Fruit fly (Drosophila melanogaster): ENCODE measurements around the gene klu.

Gene klu

DNA sequence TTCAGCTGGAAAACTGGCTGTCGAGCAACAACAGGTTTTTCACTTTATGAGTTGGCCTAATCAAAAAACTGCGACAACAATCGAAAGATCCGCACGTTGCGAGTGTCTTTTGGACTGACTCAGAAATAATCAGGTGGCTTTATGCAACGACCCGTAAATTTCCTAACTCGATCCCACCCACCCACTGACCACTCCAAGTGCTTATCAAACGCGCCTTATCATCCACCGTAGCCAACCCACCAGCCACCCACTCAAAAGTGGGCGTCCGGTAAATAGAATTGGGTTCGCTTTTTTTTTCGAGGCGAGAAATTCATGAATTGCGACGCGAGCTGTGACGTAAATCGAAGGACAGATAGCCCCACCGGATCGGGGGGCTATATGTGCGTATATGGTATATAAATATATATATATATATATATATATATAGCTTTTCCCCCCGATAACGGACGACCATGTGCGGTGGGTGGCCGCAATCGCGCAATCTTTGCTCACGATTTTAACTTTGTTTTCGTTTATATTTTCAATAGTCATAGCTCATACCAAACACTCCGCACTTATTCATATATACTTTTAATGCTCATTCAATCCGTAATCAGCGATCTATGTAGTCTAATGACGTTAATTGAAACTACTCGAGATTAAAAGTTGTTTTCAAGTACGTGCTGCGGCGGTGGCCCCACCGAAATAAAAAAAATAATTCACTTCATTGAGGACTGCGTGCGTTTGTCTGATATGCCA is 4.1 kb downstream of the klu start:
- TF ChIP-seq CG10348 (GFP tag; IDR thresholded peaks at IDR 0.05) (no peak), CG13204 (GFP tag; optimal IDR thresholded peaks at IDR 0.05) (no peak), CG9948 (tag; optimal IDR thresholded peaks at IDR 0.05) (no peak), gl (tag; optimal IDR thresholded peaks at IDR 0.05) (no peak), CG32121 (GFP tag; IDR thresholded peaks at IDR 0.05) (no peak), D1 (tag; optimal IDR thresholded peaks at IDR 0.05) (no peak), CG8159 (tag; optimal IDR thresholded peaks at IDR 0.05) (no peak), Ets98B (GFP tag; IDR thresholded peaks at IDR 0.05) (no peak), CG17806 (tag; optimal IDR thresholded peaks at IDR 0.05) (no peak), CG15710 (tag; optimal IDR thresholded peaks at IDR 0.05) (no peak), Pif1B (GFP tag; optimal IDR thresholded peaks at IDR 0.05) (no peak), EcR (GFP tag; optimal IDR thresholded peaks at IDR 0.05) (no peak), CG12605 (GFP tag; IDR thresholded peaks at IDR 0.05) (no peak), CG14655 (GFP tag; optimal IDR thresholded peaks at IDR 0.05) (no peak), CG8301 (tag; optimal IDR thresholded peaks at IDR 0.05) (no peak), Snoo (tag; optimal IDR thresholded peaks at IDR 0.05) (no peak), fd96Ca (GFP tag; IDR thresholded peaks at IDR 0.05) (no peak), rn (GFP tag; IDR thresholded peaks at IDR 0.05) (no peak)

DNA sequence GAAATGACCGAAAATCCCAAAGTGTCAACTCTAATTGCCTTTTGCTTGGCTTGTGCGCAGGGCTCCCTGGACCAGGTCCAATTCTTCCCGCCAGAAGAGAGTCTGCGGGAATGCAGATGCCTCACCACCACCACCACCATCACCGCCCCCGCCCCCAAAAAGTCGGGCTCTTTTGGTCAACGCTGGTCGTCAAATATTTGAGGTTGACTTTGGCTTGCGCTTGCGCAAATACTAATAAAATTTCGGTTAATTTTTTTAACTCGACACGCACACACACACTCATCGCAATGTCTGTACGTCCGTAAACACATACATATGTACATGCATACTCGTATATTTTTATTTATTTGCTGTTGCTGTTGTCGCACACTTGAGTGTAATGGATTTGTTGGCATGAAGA is 5.0 kb downstream of the klu start:
- no peak for TF ChIP-seq Pif1A (GFP tag; optimal IDR thresholded peaks at IDR 0.05)
- no peak for TF ChIP-seq Ets98B (GFP tag; IDR thresholded peaks at IDR 0.05)
- no peak for TF ChIP-seq CG9948 (tag; optimal IDR thresholded peaks at IDR 0.05)
- no peak for TF ChIP-seq CG34367 (tag; optimal IDR thresholded peaks at IDR 0.05)
- TF ChIP-seq CG10348 (GFP tag; IDR thresholded peaks at IDR 0.05) = no peak
- no peak for TF ChIP-seq CG13204 (GFP tag; optimal IDR thresholded peaks at IDR 0.05)
- no peak for TF ChIP-seq fd96Ca (GFP tag; IDR thresholded peaks at IDR 0.05)
- TF ChIP-seq CG8301 (tag; optimal IDR thresholded peaks at IDR 0.05) = no peak
- no peak for TF ChIP-seq gl (tag; optimal IDR thresholded peaks at IDR 0.05)
- TF ChIP-seq Snoo (tag; optimal IDR thresholded peaks at IDR 0.05) = no peak
- no peak for TF ChIP-seq CG32121 (GFP tag; IDR thresholded peaks at IDR 0.05)

DNA sequence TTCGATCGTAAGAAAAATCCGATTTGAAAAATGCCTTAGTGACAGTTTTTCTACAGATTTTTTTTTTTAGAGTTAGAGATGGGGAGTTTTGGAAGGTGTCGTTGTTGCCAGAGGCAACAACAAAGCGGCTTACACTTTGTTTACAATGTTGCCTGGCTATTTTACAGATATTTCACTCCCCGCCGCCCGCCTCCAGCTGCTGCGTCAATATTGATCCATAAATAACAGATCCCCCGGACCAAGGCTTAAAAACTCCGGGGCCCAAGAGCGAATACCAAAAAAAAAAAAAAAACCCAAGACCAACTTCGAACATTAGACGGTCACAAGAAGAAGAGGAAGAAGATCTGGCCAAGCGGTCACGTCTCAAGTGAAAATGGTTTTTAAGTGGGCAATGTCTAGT is 6.1 kb downstream of the klu start:
- TF ChIP-seq fd96Ca (GFP tag; IDR thresholded peaks at IDR 0.05) (no peak), CG4496 (GFP tag; IDR thresholded peaks at IDR 0.05) (no peak)

DNA sequence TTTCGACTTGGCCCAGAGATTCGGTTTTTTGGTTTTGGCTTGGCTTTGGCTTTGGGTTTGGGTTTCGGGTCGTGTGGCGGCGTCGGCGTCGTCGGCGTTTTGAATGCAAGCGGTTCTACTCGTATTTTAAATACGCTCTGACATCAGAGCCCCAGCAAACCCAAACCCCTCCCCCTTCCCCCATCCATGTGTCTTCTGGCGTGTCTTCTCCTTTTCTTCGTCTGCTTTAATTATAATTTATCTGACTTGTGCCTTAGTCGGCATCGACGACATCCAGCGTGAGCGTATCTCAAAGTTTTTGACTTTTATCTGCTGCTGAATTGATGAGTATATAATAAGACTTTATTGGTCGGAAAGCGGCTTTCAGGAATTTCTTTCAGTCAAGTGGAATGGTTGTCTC is 7.3 kb downstream of the klu start:
- TF ChIP-seq Snoo (tag; optimal IDR thresholded peaks at IDR 0.05) = no peak
- TF ChIP-seq CG32121 (GFP tag; IDR thresholded peaks at IDR 0.05) = no peak
- no peak for TF ChIP-seq CG17806 (tag; optimal IDR thresholded peaks at IDR 0.05)
- no peak for TF ChIP-seq Pif1B (GFP tag; optimal IDR thresholded peaks at IDR 0.05)
- no peak for TF ChIP-seq CG14655 (GFP tag; optimal IDR thresholded peaks at IDR 0.05)
- no peak for TF ChIP-seq CG10348 (GFP tag; IDR thresholded peaks at IDR 0.05)
- no peak for TF ChIP-seq CG12605 (GFP tag; IDR thresholded peaks at IDR 0.05)
- no peak for TF ChIP-seq CG9948 (tag; optimal IDR thresholded peaks at IDR 0.05)
- no peak for TF ChIP-seq CG8301 (tag; optimal IDR thresholded peaks at IDR 0.05)
- no peak for TF ChIP-seq fd96Ca (GFP tag; IDR thresholded peaks at IDR 0.05)
- no peak for TF ChIP-seq CG15710 (tag; optimal IDR thresholded peaks at IDR 0.05)
- TF ChIP-seq D1 (tag; optimal IDR thresholded peaks at IDR 0.05) = no peak

DNA sequence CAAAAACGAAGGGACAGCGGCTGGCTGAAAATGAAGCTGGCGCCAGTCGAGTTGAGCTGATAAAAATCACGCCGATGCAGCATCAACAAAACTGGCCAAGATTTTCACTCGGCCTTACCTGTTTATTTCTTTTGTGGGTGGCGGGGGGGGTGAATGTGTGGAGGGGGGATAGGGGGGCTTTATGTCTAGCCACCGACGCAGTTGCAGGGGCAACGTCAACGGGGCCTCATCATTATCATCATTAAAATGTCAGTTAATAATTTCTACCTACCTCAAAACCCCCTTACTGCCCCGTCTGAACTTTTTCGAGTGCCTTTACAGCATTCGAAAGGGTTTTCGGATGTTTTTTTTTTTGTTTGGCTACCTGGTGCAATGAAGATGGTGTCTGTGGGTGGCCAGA is 9.4 kb downstream of the klu start:
- no peak for TF ChIP-seq Snoo (tag; optimal IDR thresholded peaks at IDR 0.05)
- no peak for TF ChIP-seq CG12605 (GFP tag; IDR thresholded peaks at IDR 0.05)
- no peak for TF ChIP-seq CG9948 (tag; optimal IDR thresholded peaks at IDR 0.05)
- TF ChIP-seq gl (tag; optimal IDR thresholded peaks at IDR 0.05) = no peak
- no peak for TF ChIP-seq Ets98B (GFP tag; IDR thresholded peaks at IDR 0.05)
- no peak for TF ChIP-seq CG13204 (GFP tag; optimal IDR thresholded peaks at IDR 0.05)
- TF ChIP-seq CG4496 (GFP tag; IDR thresholded peaks at IDR 0.05) = no peak
- TF ChIP-seq CG14655 (GFP tag; optimal IDR thresholded peaks at IDR 0.05) = no peak
- no peak for TF ChIP-seq Pif1A (GFP tag; optimal IDR thresholded peaks at IDR 0.05)
- TF ChIP-seq CG34367 (tag; optimal IDR thresholded peaks at IDR 0.05) = no peak
- no peak for TF ChIP-seq CG32121 (GFP tag; IDR thresholded peaks at IDR 0.05)
- TF ChIP-seq CG10348 (GFP tag; IDR thresholded peaks at IDR 0.05) = no peak
- no peak for TF ChIP-seq D1 (tag; optimal IDR thresholded peaks at IDR 0.05)
- TF ChIP-seq CG8159 (tag; optimal IDR thresholded peaks at IDR 0.05) = no peak
- no peak for TF ChIP-seq CG8301 (tag; optimal IDR thresholded peaks at IDR 0.05)
- no peak for TF ChIP-seq rn (GFP tag; IDR thresholded peaks at IDR 0.05)
- no peak for TF ChIP-seq Pif1B (GFP tag; optimal IDR thresholded peaks at IDR 0.05)
- no peak for TF ChIP-seq fd96Ca (GFP tag; IDR thresholded peaks at IDR 0.05)
- no peak for TF ChIP-seq CG17806 (tag; optimal IDR thresholded peaks at IDR 0.05)
- TF ChIP-seq EcR (GFP tag; optimal IDR thresholded peaks at IDR 0.05) = no peak

DNA sequence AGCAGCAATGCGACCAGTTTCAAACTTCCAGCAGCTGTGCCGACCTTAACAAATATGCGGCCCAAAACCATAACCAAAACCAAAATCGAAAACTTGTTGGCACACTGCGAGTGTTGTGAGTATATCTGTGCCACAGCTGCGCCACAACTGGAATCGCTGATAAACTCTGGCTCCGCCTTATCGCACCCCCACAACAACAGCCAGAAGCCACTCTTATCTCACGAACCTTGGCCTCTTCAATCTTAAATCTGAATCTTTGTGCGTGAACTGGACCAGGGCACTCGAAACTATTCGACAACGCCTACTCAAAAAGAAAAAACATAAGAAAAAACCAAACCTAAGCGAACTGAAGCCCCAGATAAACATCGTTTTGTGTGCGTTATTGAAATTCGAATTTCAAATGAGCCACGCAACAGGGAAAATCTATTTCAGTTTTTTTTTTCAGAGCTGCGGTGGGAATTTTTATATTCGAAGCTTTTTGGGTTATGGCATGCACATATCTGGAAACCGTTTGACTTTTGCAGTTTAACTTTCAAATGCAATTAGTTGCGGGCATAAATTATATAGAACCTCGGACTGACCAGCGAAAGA is 11.7 kb downstream of the klu start:
- TF ChIP-seq CG32121 (GFP tag; IDR thresholded peaks at IDR 0.05) = no peak
- no peak for TF ChIP-seq CG8301 (tag; optimal IDR thresholded peaks at IDR 0.05)
- no peak for TF ChIP-seq CG8159 (tag; optimal IDR thresholded peaks at IDR 0.05)
- no peak for TF ChIP-seq CG34367 (tag; optimal IDR thresholded peaks at IDR 0.05)
- no peak for TF ChIP-seq CG10348 (GFP tag; IDR thresholded peaks at IDR 0.05)
- TF ChIP-seq EcR (GFP tag; optimal IDR thresholded peaks at IDR 0.05) = no peak
- no peak for TF ChIP-seq Ets98B (GFP tag; IDR thresholded peaks at IDR 0.05)
- no peak for TF ChIP-seq fd96Ca (GFP tag; IDR thresholded peaks at IDR 0.05)
- TF ChIP-seq rn (GFP tag; IDR thresholded peaks at IDR 0.05) = no peak
- no peak for TF ChIP-seq CG12605 (GFP tag; IDR thresholded peaks at IDR 0.05)
- no peak for TF ChIP-seq Snoo (tag; optimal IDR thresholded peaks at IDR 0.05)
- no peak for TF ChIP-seq CG4496 (GFP tag; IDR thresholded peaks at IDR 0.05)
- TF ChIP-seq CG9948 (tag; optimal IDR thresholded peaks at IDR 0.05) = no peak
- TF ChIP-seq Pif1B (GFP tag; optimal IDR thresholded peaks at IDR 0.05) = no peak
- no peak for TF ChIP-seq CG17806 (tag; optimal IDR thresholded peaks at IDR 0.05)
- TF ChIP-seq CG13204 (GFP tag; optimal IDR thresholded peaks at IDR 0.05) = no peak

Data from whole organism, pupa.